Fruit fly (Drosophila melanogaster): ENCODE data around the gene Ubr3.

The Ubr3 gene

dm6 chrX:7920081-7920688 lies 15.5 kb upstream of the Ubr3 start, which contains the start of the genes hdm and Ykt6:
Gene hdm, minus strand, starts transcription at chrX:7920131.
Gene Ykt6, plus strand, starts transcription at chrX:7920409.
- TF ChIP-seq CG3281 (GFP tag; optimal IDR thresholded peaks at IDR 0.05) (peak; percentile 64), chif (GFP tag; optimal IDR thresholded peaks at IDR 0.05) (peak; percentile 68 to 81), Pdp1 (GFP tag; optimal IDR thresholded peaks at IDR 0.05) (peak; percentile 78 to 80), CG14441 (GFP tag; IDR thresholded peaks at IDR 0.05) (peak; percentile 84), so (GFP tag; IDR thresholded peaks at IDR 0.05) (peak; percentile 84), ssp (GFP tag; IDR thresholded peaks at IDR 0.05) (peak; percentile 64), jigr1 (GFP tag; IDR thresholded peaks at IDR 0.05) (0 out of 3 replicates have a peak, but pooled peaks have one; percentile 20), Dref (GFP tag; IDR thresholded peaks at IDR 0.05) (peak; percentile 75), Jarid2 (GFP tag; optimal IDR thresholded peaks at IDR 0.05) (no peak), sr (GFP tag; IDR thresholded peaks at IDR 0.05) (0 out of 3 replicates have a peak, but pooled peaks have one; percentile 9), ERR (GFP tag; optimal IDR thresholded peaks at IDR 0.05) (peak; percentile 74), btn (GFP tag; optimal IDR thresholded peaks at IDR 0.05) (peak; percentile 23), klu (GFP tag; IDR thresholded peaks at IDR 0.05) (no peak), maf-S (GFP tag; optimal IDR thresholded peaks at IDR 0.05) (peak; percentile 53), CG30431 (GFP tag; optimal IDR thresholded peaks at IDR 0.05) (peak; percentile 42), kni (GFP tag; optimal IDR thresholded peaks at IDR 0.05) (no peak), CG6765 (GFP tag; optimal IDR thresholded peaks at IDR 0.05) (peak; percentile 37), CG14050 (GFP tag; IDR thresholded peaks at IDR 0.05) (peak; percentile 75), ci (GFP tag; IDR thresholded peaks at IDR 0.05) (peak; percentile 81; the same call in 1 of the 3 replicates), Adf1 (GFP tag; IDR thresholded peaks at IDR 0.05) (peak; percentile 60), CG17359 (tag; optimal IDR thresholded peaks at IDR 0.05) (peak; percentile 76), CG8359 (GFP tag; optimal IDR thresholded peaks at IDR 0.05; ENCODE audit: borderline replicate concordance) (peak; percentile 30), Dad (GFP tag; optimal IDR thresholded peaks at IDR 0.05) (peak; percentile 72), gro (GFP tag; optimal IDR thresholded peaks at IDR 0.05) (peak; percentile 86), CG7987 (GFP tag; optimal IDR thresholded peaks at IDR 0.05) (peak; percentile 43), Dip2 (GFP tag; IDR thresholded peaks at IDR 0.05) (no peak), CG15011 (GFP tag; optimal IDR thresholded peaks at IDR 0.05) (no peak), CG11398 (GFP tag; optimal IDR thresholded peaks at IDR 0.05) (peak; percentile 73), CG10267 (tag; optimal IDR thresholded peaks at IDR 0.05) (peak; percentile 76), GATAe (GFP tag; conservative IDR thresholded peaks at IDR 0.05) (no peak), HHEX (GFP tag; optimal IDR thresholded peaks at IDR 0.05) (no peak), ken (GFP tag; IDR thresholded peaks at IDR 0.05) (peak; percentile 84), gcm2 (GFP tag; optimal IDR thresholded peaks at IDR 0.05) (no peak), Opbp (GFP tag; IDR thresholded peaks at IDR 0.05; ENCODE audit: partially characterized antibody) (peak; percentile 90), lola (GFP tag; optimal IDR thresholded peaks at IDR 0.05) (peak in 1 of 3 experiments; percentile 72), tll (GFP tag; optimal IDR thresholded peaks at IDR 0.05) (no peak), CG9215 (GFP tag; IDR thresholded peaks at IDR 0.05) (peak; percentile 74), mld (GFP tag; IDR thresholded peaks at IDR 0.05; ENCODE audit: partially characterized antibody) (peak; percentile 84; the same call in 2 of the 3 replicates), CG16815 (GFP tag; optimal IDR thresholded peaks at IDR 0.05) (no peak), CG18619 (GFP tag; optimal IDR thresholded peaks at IDR 0.05) (peak; percentile 51), CG1233 (GFP tag; optimal IDR thresholded peaks at IDR 0.05) (peak; percentile 56), sima (GFP tag; optimal IDR thresholded peaks at IDR 0.05) (peak; percentile 24), lilli (GFP tag; optimal IDR thresholded peaks at IDR 0.05) (peak; percentile 90), CG10366 (GFP tag; IDR thresholded peaks at IDR 0.05) (peak; percentile 70), ara (GFP tag; IDR thresholded peaks at IDR 0.05) (peak; percentile 85), slp2 (GFP tag; optimal IDR thresholded peaks at IDR 0.05) (peak; percentile 67), sug (tag; optimal IDR thresholded peaks at IDR 0.05) (peak; percentile 72), CG42726 (GFP tag; IDR thresholded peaks at IDR 0.05; ENCODE audit: partially characterized antibody) (peak; percentile 86), CG10959 (GFP tag; IDR thresholded peaks at IDR 0.05) (peak; percentile 74)

Measured in whole organism, embryonic.